Worm (Caenorhabditis elegans) whole organism, L3 larva: ENCODE results near the gene F13A2.2.

ENCODE experiments used
- R02D3.7 ChIP-seq: fragments of 150-350 bp; optimal IDR thresholded peaks from 2 replicates; lab custom pipeline; 2014; ENCODE audit warnings: missing biosample characterization, missing genetic modification characterization
- aly-2 ChIP-seq: fragments of 150-350 bp; optimal IDR thresholded peaks from 2 replicates; lab custom pipeline; 2014; ENCODE audit warnings: missing biosample characterization, missing genetic modification characterization
- ama-1 ChIP-seq: fragments of 150-350 bp; optimal IDR thresholded peaks from 2 replicates; lab custom pipeline; 2018
- ceh-82 ChIP-seq: fragments of 150-350 bp; optimal IDR thresholded peaks from 2 replicates; lab custom pipeline; 2014; ENCODE audit warnings: missing biosample characterization, missing genetic modification characterization
- ceh-9 ChIP-seq: sonication (generic microtip); optimal IDR thresholded peaks from 2 replicates; lab custom pipeline; 2018; ENCODE audit warnings: missing biosample characterization, missing genetic modification characterization
- egl-27 ChIP-seq: sonication (generic microtip); optimal IDR thresholded peaks from 4 replicates; lab custom pipeline; 2017; ENCODE audit warnings: missing biosample characterization, missing genetic modification reagents, missing genetic modification characterization
- elt-2 ChIP-seq: sonication (generic microtip); optimal IDR thresholded peaks from 2 replicates; lab custom pipeline; 2016; ENCODE audit warnings: missing genetic modification reagents, mild to moderate bottlenecking, missing genetic modification characterization, missing compliant biosample characterization
- eor-1 ChIP-seq, 2 experiments: fragments of 150-350 bp; optimal IDR thresholded peaks; 2 replicates each; lab custom pipeline; 2014 to 2018; ENCODE audit warnings: missing biosample characterization in 2 of 2, missing genetic modification characterization in 2 of 2
- fkh-10 ChIP-seq: sonication (generic microtip); optimal IDR thresholded peaks from 2 replicates; lab custom pipeline; 2017; ENCODE audit warnings: missing biosample characterization, missing genetic modification reagents, missing genetic modification characterization
- fkh-2 ChIP-seq: fragments of 150-350 bp; optimal IDR thresholded peaks from 2 replicates; lab custom pipeline; 2014; ENCODE audit warnings: missing biosample characterization, missing genetic modification reagents, missing genetic modification characterization
- fos-1 ChIP-seq: fragments of 150-350 bp; optimal IDR thresholded peaks from 2 replicates; lab custom pipeline; 2014; ENCODE audit warnings: missing biosample characterization, missing genetic modification characterization
- hmg-11 ChIP-seq: sonication (generic microtip); optimal IDR thresholded peaks from 2 replicates; lab custom pipeline; 2016; ENCODE audit warnings: missing genetic modification characterization, missing compliant biosample characterization
- jun-1 ChIP-seq: fragments of 150-350 bp; optimal IDR thresholded peaks from 2 replicates; lab custom pipeline; 2014; ENCODE audit warnings: missing biosample characterization, missing genetic modification reagents, missing genetic modification characterization
- lin-15B ChIP-seq: fragments of 150-350 bp; optimal IDR thresholded peaks from 2 replicates; lab custom pipeline; 2014; ENCODE audit warnings: missing biosample characterization, missing genetic modification characterization
- lin-39 ChIP-seq: fragments of 150-350 bp; optimal IDR thresholded peaks from 2 replicates; lab custom pipeline; 2018; ENCODE audit warnings: missing biosample characterization, missing genetic modification reagents, missing genetic modification characterization
- mdl-1 ChIP-seq: fragments of 150-350 bp; optimal IDR thresholded peaks from 2 replicates; lab custom pipeline; 2014; ENCODE audit warnings: missing biosample characterization, missing genetic modification characterization
- mml-1 ChIP-seq: fragments of 150-350 bp; sonication (generic microtip); optimal IDR thresholded peaks from 3 replicates; lab custom pipeline; 2014; ENCODE audit warnings: missing biosample characterization, missing genetic modification characterization
- nfya-1 ChIP-seq: sonication (generic microtip); optimal IDR thresholded peaks from 2 replicates; lab custom pipeline; 2017; ENCODE audit warnings: missing genetic modification characterization, mild to moderate bottlenecking, missing compliant biosample characterization, antibody characterized with exemption, moderate library complexity; ENCODE audit not compliant: insufficient read depth
- nhr-11 ChIP-seq: fragments of 150-350 bp; optimal IDR thresholded peaks from 2 replicates; lab custom pipeline; 2014; ENCODE audit warnings: missing biosample characterization, missing genetic modification characterization
- nhr-12 ChIP-seq: fragments of 150-350 bp; optimal IDR thresholded peaks from 2 replicates; lab custom pipeline; 2014; ENCODE audit warnings: missing biosample characterization, missing genetic modification characterization
- nhr-23 ChIP-seq: fragments of 150-350 bp; optimal IDR thresholded peaks from 2 replicates; lab custom pipeline; 2014; ENCODE audit warnings: missing biosample characterization, missing genetic modification reagents, missing genetic modification characterization
- nhr-28 ChIP-seq: fragments of 150-350 bp; optimal IDR thresholded peaks from 2 replicates; lab custom pipeline; 2014; ENCODE audit warnings: missing biosample characterization, missing genetic modification characterization
- nhr-43 ChIP-seq: sonication (generic microtip); optimal IDR thresholded peaks from 2 replicates; lab custom pipeline; 2016; ENCODE audit warnings: mild to moderate bottlenecking, missing genetic modification characterization, missing compliant biosample characterization; ENCODE audit not compliant: poor library complexity, severe bottlenecking
- nhr-76 ChIP-seq: fragments of 150-350 bp; sonication (generic microtip); optimal IDR thresholded peaks from 5 replicates; lab custom pipeline; 2014; ENCODE audit warnings: missing biosample characterization, missing genetic modification characterization
- nhr-77 ChIP-seq: fragments of 150-350 bp; optimal IDR thresholded peaks from 2 replicates; lab custom pipeline; 2014; ENCODE audit warnings: missing biosample characterization, missing genetic modification characterization
- pha-4 ChIP-seq: fragments of 150-350 bp; optimal IDR thresholded peaks from 2 replicates; lab custom pipeline; 2014; ENCODE audit warnings: missing biosample characterization, missing genetic modification reagents, missing genetic modification characterization
- pqm-1 ChIP-seq: fragments of 150-350 bp; optimal IDR thresholded peaks from 2 replicates; lab custom pipeline; 2017; ENCODE audit warnings: missing biosample characterization, missing genetic modification characterization, inconsistent platforms
- sea-2 ChIP-seq: fragments of 150-350 bp; sonication (generic microtip); optimal IDR thresholded peaks from 4 replicates; lab custom pipeline; 2014; ENCODE audit warnings: missing biosample characterization, missing genetic modification reagents, missing genetic modification characterization
- snpc-4 ChIP-seq: fragments of 150-350 bp; optimal IDR thresholded peaks from 2 replicates; lab custom pipeline; 2014; ENCODE audit warnings: missing biosample characterization, missing genetic modification characterization
- tbx-2 ChIP-seq: sonication (generic microtip); optimal IDR thresholded peaks from 2 replicates; lab custom pipeline; 2016; ENCODE audit warnings: mild to moderate bottlenecking, missing genetic modification characterization, missing compliant biosample characterization
- unc-62 ChIP-seq: fragments of 150-350 bp; sonication (generic microtip); optimal IDR thresholded peaks from 4 replicates; lab custom pipeline; 2014; ENCODE audit warnings: missing biosample characterization, missing genetic modification reagents, missing genetic modification characterization
- zag-1 ChIP-seq: fragments of 150-350 bp; optimal IDR thresholded peaks from 2 replicates; lab custom pipeline; 2014; ENCODE audit warnings: missing biosample characterization, missing genetic modification characterization
- ztf-11 ChIP-seq: fragments of 150-350 bp; optimal IDR thresholded peaks from 2 replicates; lab custom pipeline; 2014; ENCODE audit warnings: missing biosample characterization, missing genetic modification characterization
- ztf-4 ChIP-seq: fragments of 150-350 bp; optimal IDR thresholded peaks from 2 replicates; lab custom pipeline; 2014; ENCODE audit warnings: missing biosample characterization, missing genetic modification characterization

F13A2.2 gene

DNA sequence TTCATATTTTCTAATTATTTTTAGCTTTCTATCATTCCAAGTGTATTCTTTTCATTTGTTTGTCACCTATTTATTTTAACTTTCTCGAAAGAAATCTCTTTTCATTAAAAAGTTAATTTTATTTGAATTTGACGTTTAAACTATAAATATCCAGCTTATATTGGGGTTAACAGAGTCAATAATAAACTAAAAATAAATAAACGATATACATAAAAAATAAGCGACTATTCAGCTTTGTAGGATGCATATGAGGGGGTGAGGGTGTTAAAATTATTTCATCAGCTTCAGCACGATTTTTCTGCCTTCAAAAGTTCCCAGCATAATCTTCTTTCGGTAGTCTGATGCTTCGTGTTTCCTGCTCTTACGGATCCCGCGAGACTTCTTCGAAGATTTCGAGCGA, 10.7 kb downstream of the F13A2.2 start:
- no peak for TF ChIP-seq nhr-23 (tag; lab: Kevin White, UChicago)
- no peak for TF ChIP-seq ama-1 (lab: Kevin White, UChicago)
- no peak for TF ChIP-seq mml-1 (tag; lab: Kevin White, UChicago)
- TF ChIP-seq hmg-11 (tag; lab: Kevin White, UChicago) = no peak
- TF ChIP-seq lin-15B = no peak
- no peak for TF ChIP-seq ceh-9 (tag; lab: Kevin White, UChicago)
- no peak for TF ChIP-seq ceh-82 (tag; lab: Kevin White, UChicago)
- TF ChIP-seq fos-1 (tag; lab: Kevin White, UChicago) = no peak
- no peak for TF ChIP-seq zag-1
- TF ChIP-seq mdl-1 = no peak
- TF ChIP-seq nhr-77 (tag; lab: Kevin White, UChicago) = no peak
- TF ChIP-seq elt-2 (tag; lab: Kevin White, UChicago) = no peak
- TF ChIP-seq tbx-2 = no peak
- no peak for TF ChIP-seq lin-39 (tag; lab: Kevin White, UChicago)
- no peak for TF ChIP-seq eor-1 (tag; optimal IDR thresholded peaks at IDR 0.05; lab: Kevin White, UChicago)

DNA sequence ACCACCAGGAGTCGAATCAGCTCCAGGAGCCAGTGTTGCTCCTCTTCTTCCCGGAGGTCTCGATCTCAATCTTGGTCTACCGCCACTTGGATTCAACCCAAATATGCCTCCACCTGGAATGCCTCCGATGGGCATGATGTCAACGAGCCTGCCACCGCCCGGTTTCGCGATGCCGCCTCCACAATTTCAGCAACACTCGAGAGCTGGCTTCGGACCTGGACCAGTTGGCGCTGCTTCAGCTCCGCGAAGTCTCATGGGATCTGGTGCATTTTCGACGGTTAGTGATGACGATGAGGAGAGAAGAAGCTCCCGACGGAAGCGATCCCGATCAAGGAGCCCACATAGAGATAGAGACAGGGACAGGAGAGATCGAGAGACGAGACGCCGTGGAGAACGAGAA, 11.4 kb downstream of the F13A2.2 start:
- no peak for TF ChIP-seq fkh-2 (tag; lab: Kevin White, UChicago)
- TF ChIP-seq nhr-12 = no peak
- no peak for TF ChIP-seq unc-62 (GFP tag; lab: Kevin White, UChicago)
- no peak for TF ChIP-seq ztf-4 (tag; lab: Kevin White, UChicago)
- no peak for TF ChIP-seq elt-2 (tag; lab: Kevin White, UChicago)
- TF ChIP-seq ceh-9 (tag; lab: Kevin White, UChicago) = no peak
- no peak for TF ChIP-seq nhr-76 (tag; lab: Kevin White, UChicago)
- TF ChIP-seq zag-1 = no peak
- no peak for TF ChIP-seq lin-15B
- no peak for TF ChIP-seq pha-4 (tag; lab: Kevin White, UChicago)
- no peak for TF ChIP-seq nhr-28 (tag; lab: Kevin White, UChicago)
- TF ChIP-seq pqm-1 (tag; lab: Kevin White, UChicago) = no peak

DNA sequence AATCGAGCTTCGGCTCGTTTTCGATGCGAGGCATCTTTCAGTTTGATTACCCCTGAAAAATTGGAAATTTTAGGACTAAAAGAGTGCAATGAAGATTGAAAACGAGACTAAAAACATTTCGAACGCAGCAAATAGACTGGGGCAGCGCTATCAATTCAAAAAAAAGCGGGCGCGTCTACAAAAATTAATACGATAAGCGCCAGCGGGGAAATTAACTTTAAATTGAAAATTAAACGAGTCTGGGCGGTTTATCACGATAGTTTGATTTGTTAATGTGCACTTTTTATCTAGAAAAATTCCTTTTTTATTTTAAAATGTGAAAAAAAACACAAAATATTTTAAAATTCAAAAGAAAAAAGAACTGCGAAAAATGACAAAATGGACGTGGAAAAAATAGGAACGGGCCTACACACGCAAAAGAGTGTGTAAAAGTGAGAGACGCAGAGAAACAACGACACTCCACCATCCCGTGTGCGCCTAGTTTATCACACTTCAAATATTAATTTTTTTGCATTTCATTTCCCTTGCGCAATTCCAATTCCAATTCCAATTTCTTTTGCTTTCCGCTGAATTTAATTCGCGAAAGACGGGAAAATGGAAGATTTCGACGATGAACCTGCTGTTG, 13.0 kb downstream of the F13A2.2 start, which contains the start of the genes gmpr-1 and fipp-1:
Gene gmpr-1, minus strand, starts transcription at position 75 of the 625 bp plus-strand sequence.
Gene fipp-1, plus strand, starts transcription at position 499 of the 625 bp plus-strand sequence.
- TF ChIP-seq lin-39 (tag; lab: Kevin White, UChicago) = peak; percentile 16
- no peak for TF ChIP-seq mdl-1
- TF ChIP-seq pha-4 (tag; lab: Kevin White, UChicago) = peak; percentile 48
- TF ChIP-seq hmg-11 (tag; lab: Kevin White, UChicago) = peak; percentile 62
- TF ChIP-seq elt-2 (tag; lab: Kevin White, UChicago) = peak; percentile 74
- no peak for TF ChIP-seq nhr-12
- TF ChIP-seq lin-15B = peak; percentile 61
- TF ChIP-seq nfya-1 (tag; lab: Kevin White, UChicago) = peak; percentile 64
- TF ChIP-seq jun-1 (tag; lab: Kevin White, UChicago) = peak; percentile 24
- TF ChIP-seq nhr-23 (tag; lab: Kevin White, UChicago) = peak; percentile 69

DNA sequence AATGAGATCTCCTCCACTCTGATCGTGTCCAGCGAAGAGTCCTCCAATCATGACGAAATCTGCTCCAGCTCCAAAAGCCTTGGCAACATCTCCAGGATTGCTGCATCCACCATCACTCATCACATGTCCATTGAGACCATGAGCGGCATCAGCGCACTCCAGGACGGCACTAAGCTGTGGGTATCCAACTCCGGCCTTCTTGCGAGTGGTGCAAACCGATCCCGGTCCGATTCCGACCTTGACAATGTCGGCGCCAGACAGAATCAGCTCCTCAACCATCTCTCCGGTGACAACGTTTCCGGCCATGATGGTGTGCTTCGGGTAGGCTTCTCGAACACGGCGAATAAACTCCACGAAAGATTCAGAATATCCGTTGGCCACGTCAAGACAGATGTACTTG, 13.9 kb downstream of the F13A2.2 start:
- TF ChIP-seq fkh-10 (GFP tag; lab: Kevin White, UChicago) = no peak
- no peak for TF ChIP-seq ztf-11 (tag; lab: Kevin White, UChicago)
- no peak for TF ChIP-seq jun-1 (tag; lab: Kevin White, UChicago)
- no peak for TF ChIP-seq sea-2
- no peak for TF ChIP-seq aly-2
- no peak for TF ChIP-seq nhr-77 (tag; lab: Kevin White, UChicago)
- no peak for TF ChIP-seq nhr-76 (tag; lab: Kevin White, UChicago)
- no peak for TF ChIP-seq nhr-11 (tag; lab: Kevin White, UChicago)
- no peak for TF ChIP-seq nhr-12
- no peak for TF ChIP-seq ceh-82 (tag; lab: Kevin White, UChicago)
- TF ChIP-seq snpc-4 (tag; lab: Kevin White, UChicago) = no peak
- no peak for TF ChIP-seq nhr-23 (tag; lab: Kevin White, UChicago)
- no peak for TF ChIP-seq ama-1 (lab: Kevin White, UChicago)
- TF ChIP-seq unc-62 (GFP tag; lab: Kevin White, UChicago) = no peak
- no peak for TF ChIP-seq R02D3.7 (tag; lab: Kevin White, UChicago)
- TF ChIP-seq ztf-4 (tag; lab: Kevin White, UChicago) = no peak
- no peak for TF ChIP-seq lin-39 (tag; lab: Kevin White, UChicago)
- TF ChIP-seq pqm-1 (tag; lab: Kevin White, UChicago) = no peak
- no peak for TF ChIP-seq egl-27 (tag; lab: Kevin White, UChicago)
- no peak for TF ChIP-seq nhr-43
